Worm (Caenorhabditis elegans) whole organism, early embryonic: ENCODE data around the gene F01F1.2.

Source experiments
- B0310.2 ChIP-seq: sonication (generic microtip); optimal IDR thresholded peaks from 2 replicates; lab custom pipeline; 2016; ENCODE audit warnings: mild to moderate bottlenecking, missing genetic modification characterization, missing compliant biosample characterization
- F13C5.2 ChIP-seq: sonication (generic microtip); optimal IDR thresholded peaks from 2 replicates; lab custom pipeline; 2017; ENCODE audit warnings: mild to moderate bottlenecking, missing genetic modification characterization, inconsistent platforms, missing compliant biosample characterization
- aly-1 ChIP-seq: sonication (generic microtip); optimal IDR thresholded peaks from 2 replicates; lab custom pipeline; 2016; ENCODE audit warnings: missing genetic modification characterization, missing compliant biosample characterization
- ama-1 ChIP-seq: fragments of 150-350 bp; optimal IDR thresholded peaks from 2 replicates; lab custom pipeline; 2014
- ceh-13 ChIP-seq: fragments of 200-800 bp; sonication (Bioruptor generic); optimal IDR thresholded peaks from 2 replicates; lab custom pipeline; 2018; ENCODE audit warnings: mild to moderate bottlenecking, missing genetic modification characterization, missing compliant biosample characterization
- ceh-36 ChIP-seq: sonication (generic microtip); optimal IDR thresholded peaks from 2 replicates; lab custom pipeline; 2016; ENCODE audit warnings: missing genetic modification characterization, inconsistent platforms, missing compliant biosample characterization
- ets-7 ChIP-seq: sonication (generic microtip); optimal IDR thresholded peaks from 2 replicates; lab custom pipeline; 2016; ENCODE audit warnings: missing genotype, missing genetic modification characterization, missing compliant biosample characterization
- flt-1 ChIP-seq: fragments of 200-800 bp; sonication (Bioruptor generic); IDR thresholded peaks from 2 replicates; pipeline ENCODE4 v1.3.6; 2022; ENCODE audit warnings: missing genetic modification characterization, missing compliant biosample characterization
- hmbx-1 ChIP-seq: sonication (generic microtip); optimal IDR thresholded peaks from 2 replicates; lab custom pipeline; 2016; ENCODE audit warnings: mild to moderate bottlenecking, missing genetic modification characterization, missing compliant biosample characterization
- hmg-4 ChIP-seq: fragments of 200-800 bp; sonication (Bioruptor generic); optimal IDR thresholded peaks from 2 replicates; lab custom pipeline; 2018; ENCODE audit warnings: mild to moderate bottlenecking, missing genetic modification characterization, missing compliant biosample characterization
- hnd-1 ChIP-seq: sonication (generic microtip); optimal IDR thresholded peaks from 2 replicates; lab custom pipeline; 2016; ENCODE audit warnings: missing genetic modification characterization, missing compliant biosample characterization
- pes-1 ChIP-seq: fragments of 200-800 bp; sonication (Bioruptor generic); IDR thresholded peaks from 2 replicates; pipeline ENCODE4 v1.3.6; 2022; ENCODE audit warnings: missing genetic modification reagents, missing genetic modification characterization, missing compliant biosample characterization
- scrt-1 ChIP-seq: fragments of 200-800 bp; sonication (Bioruptor generic); IDR thresholded peaks from 2 replicates; pipeline ENCODE4 v1.3.6; 2022; ENCODE audit warnings: missing genetic modification characterization, missing compliant biosample characterization
- sea-1 ChIP-seq: fragments of 200-800 bp; sonication (Bioruptor generic); conservative IDR thresholded peaks from 2 replicates; pipeline ENCODE4 v1.3.6; 2022; ENCODE audit warnings: missing genetic modification characterization, missing compliant biosample characterization
- tbx-11 ChIP-seq: fragments of 200-800 bp; sonication (Bioruptor generic); IDR thresholded peaks from 2 replicates; pipeline ENCODE4 v1.3.6; 2022; ENCODE audit warnings: missing genetic modification characterization, missing compliant biosample characterization
- tbx-37 ChIP-seq: fragments of 200-800 bp; sonication (Bioruptor generic); conservative IDR thresholded peaks from 2 replicates; pipeline ENCODE4 v1.3.6; 2022; ENCODE audit warnings: missing genetic modification reagents, missing genetic modification characterization, missing compliant biosample characterization
- tra-4 ChIP-seq: sonication (generic microtip); optimal IDR thresholded peaks from 2 replicates; lab custom pipeline; 2017; ENCODE audit warnings: missing genetic modification characterization, missing compliant biosample characterization

The F01F1.2 gene

ce11 chrIII:5871760-5872159, 6.6 kb upstream of the F01F1.2 start, which contains the start of the genes F01F1.11 and F01F1.3:
TSS of gene F01F1.11 (minus strand) at chrIII:5871877.
TSS of gene F01F1.3 (plus strand) at chrIII:5871938.
- TF ChIP-seq pes-1 (GFP tag; lab: Robert Waterston, UW) = peak; percentile 53; the same call in 1 of the 2 replicates
- TF ChIP-seq ceh-36 (tag; lab: Kevin White, UChicago) = no peak
- peak; percentile 66; the same call in 1 of the 2 replicates for TF ChIP-seq tbx-37 (GFP tag; lab: Robert Waterston, UW)
- TF ChIP-seq hnd-1 (tag; lab: Kevin White, UChicago) = no peak
- no peak for TF ChIP-seq tbx-11
- TF ChIP-seq hmg-4 (GFP tag; lab: Kevin White, UChicago) = no peak

ce11 chrIII:5872288-5872687, 6.1 kb upstream of the F01F1.2 start:
- TF ChIP-seq ets-7 (tag; lab: Kevin White, UChicago) (no peak), ceh-36 (tag; lab: Kevin White, UChicago) (no peak)

DNA sequence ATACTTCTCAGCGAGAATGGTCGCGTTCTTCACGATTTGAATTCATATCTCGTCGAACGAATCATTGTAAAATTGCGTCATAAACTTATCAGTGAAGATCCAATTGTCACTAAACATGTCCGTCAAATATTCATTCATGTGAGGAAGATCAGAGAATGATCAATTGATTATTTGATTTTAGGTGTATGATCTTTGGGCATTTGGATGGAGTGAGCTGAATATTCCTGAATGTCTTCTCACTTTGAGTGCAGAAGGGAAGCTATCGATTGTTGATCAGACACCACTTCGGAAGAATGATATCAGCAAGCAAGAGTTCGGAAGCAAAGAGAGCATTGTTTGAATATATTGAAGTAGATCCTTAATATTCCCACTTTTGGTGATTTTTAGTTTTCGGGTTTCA, 4.1 kb upstream of the F01F1.2 start:
- no peak for TF ChIP-seq tra-4 (tag; lab: Kevin White, UChicago)
- no peak for TF ChIP-seq F13C5.2
- no peak for TF ChIP-seq sea-1 (GFP tag; lab: Robert Waterston, UW)
- TF ChIP-seq tbx-37 (GFP tag; lab: Robert Waterston, UW) = no peak
- TF ChIP-seq hmg-4 (GFP tag; lab: Kevin White, UChicago) = no peak
- TF ChIP-seq ama-1 = no peak
- no peak for TF ChIP-seq tbx-11
- no peak for TF ChIP-seq pes-1 (GFP tag; lab: Robert Waterston, UW)
- no peak for TF ChIP-seq ceh-36 (tag; lab: Kevin White, UChicago)
- no peak for TF ChIP-seq hmbx-1 (tag; lab: Kevin White, UChicago)
- no peak for TF ChIP-seq ceh-13
- no peak for TF ChIP-seq scrt-1 (GFP tag; lab: Robert Waterston, UW)
- TF ChIP-seq ets-7 (tag; lab: Kevin White, UChicago) = no peak
- no peak for TF ChIP-seq B0310.2 (tag; lab: Kevin White, UChicago)
- TF ChIP-seq aly-1 (tag; lab: Kevin White, UChicago) = no peak
- TF ChIP-seq flt-1 (GFP tag; lab: Robert Waterston, UW) = no peak
- TF ChIP-seq hnd-1 (tag; lab: Kevin White, UChicago) = no peak

DNA sequence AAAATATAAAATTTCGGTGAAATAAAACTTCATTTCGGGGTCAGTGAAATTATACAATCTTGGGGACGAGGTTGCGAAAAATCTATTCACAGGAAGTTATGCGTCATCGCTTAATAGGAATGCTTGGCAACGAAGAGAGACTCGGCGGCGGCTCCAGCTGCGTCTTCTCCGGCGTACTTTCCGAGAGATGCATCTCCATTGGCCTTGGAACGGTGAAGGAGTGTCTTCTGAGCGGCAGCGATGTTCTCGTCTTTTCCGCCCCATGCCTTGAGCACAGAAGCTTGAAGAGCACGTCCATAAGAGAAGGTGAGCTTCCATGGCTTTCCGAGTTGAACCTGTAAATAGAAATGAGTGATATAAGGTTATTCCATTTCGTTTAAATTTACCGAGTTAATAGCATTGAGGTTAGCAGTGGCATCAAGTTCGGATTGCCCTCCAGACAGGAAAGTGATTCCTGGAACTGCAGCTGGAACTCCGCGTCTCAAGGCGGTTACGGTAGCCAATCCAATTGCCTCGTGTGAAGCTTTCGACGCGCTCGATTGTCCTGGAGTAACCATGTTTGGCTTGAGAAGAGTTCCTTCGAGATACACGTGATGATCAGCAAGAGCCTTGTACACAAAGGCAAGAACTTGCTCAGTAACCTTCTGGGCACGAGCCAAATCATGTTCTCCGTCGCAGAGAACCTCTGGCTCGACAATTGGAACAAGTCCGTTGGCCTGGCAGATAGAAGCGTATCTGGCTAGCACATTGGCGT, 3.5 kb upstream of the F01F1.2 start:
- TF ChIP-seq flt-1 (GFP tag; lab: Robert Waterston, UW) = no peak

DNA sequence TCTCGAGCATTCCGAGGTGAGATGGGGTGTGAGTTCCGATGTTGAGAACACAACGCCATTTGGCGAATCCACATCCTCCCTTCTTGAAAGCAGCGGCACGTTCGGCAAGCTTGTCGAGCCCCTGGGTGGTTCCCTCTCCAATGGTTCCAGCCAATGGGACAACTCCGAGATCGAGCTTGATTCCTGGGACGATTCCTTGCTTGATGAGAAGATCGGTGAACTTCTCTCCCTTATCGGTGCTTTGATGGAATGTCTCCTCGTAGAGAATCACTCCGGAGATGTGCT, 3.0 kb upstream of the F01F1.2 start:
- TF ChIP-seq ceh-36 (tag; lab: Kevin White, UChicago) = no peak
- no peak for TF ChIP-seq hmg-4 (GFP tag; lab: Kevin White, UChicago)
- TF ChIP-seq sea-1 (GFP tag; lab: Robert Waterston, UW) = no peak
- no peak for TF ChIP-seq aly-1 (tag; lab: Kevin White, UChicago)
- TF ChIP-seq ama-1 = no peak
- TF ChIP-seq tra-4 (tag; lab: Kevin White, UChicago) = no peak
- no peak for TF ChIP-seq B0310.2 (tag; lab: Kevin White, UChicago)
- TF ChIP-seq hnd-1 (tag; lab: Kevin White, UChicago) = no peak
- no peak for TF ChIP-seq pes-1 (GFP tag; lab: Robert Waterston, UW)
- no peak for TF ChIP-seq flt-1 (GFP tag; lab: Robert Waterston, UW)
- no peak for TF ChIP-seq scrt-1 (GFP tag; lab: Robert Waterston, UW)
- no peak for TF ChIP-seq tbx-11
- no peak for TF ChIP-seq ets-7 (tag; lab: Kevin White, UChicago)
- no peak for TF ChIP-seq tbx-37 (GFP tag; lab: Robert Waterston, UW)
- TF ChIP-seq hmbx-1 (tag; lab: Kevin White, UChicago) = no peak
- no peak for TF ChIP-seq F13C5.2
- no peak for TF ChIP-seq ceh-13

DNA sequence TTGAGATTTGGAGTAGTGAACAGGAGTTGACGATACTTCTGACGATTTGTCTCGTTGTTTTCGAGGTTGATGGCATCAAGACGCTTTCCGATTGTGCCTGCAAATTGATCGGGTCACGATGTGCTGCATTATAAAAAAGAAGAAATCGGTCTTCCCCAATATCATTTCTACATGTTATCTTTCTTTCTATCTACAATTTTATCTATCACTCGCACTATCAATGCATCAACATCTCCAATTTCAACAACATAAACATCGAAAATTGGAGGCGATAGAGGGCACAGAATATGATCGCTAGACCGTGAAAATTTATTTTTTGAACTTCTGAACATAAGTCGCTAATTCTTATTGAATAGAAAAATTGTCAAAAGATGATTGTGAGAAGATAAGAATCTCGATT, 2.6 kb upstream of the F01F1.2 start:
- no peak for TF ChIP-seq sea-1 (GFP tag; lab: Robert Waterston, UW)
- no peak for TF ChIP-seq ets-7 (tag; lab: Kevin White, UChicago)
- TF ChIP-seq tbx-37 (GFP tag; lab: Robert Waterston, UW) = no peak
- TF ChIP-seq pes-1 (GFP tag; lab: Robert Waterston, UW) = no peak
- TF ChIP-seq flt-1 (GFP tag; lab: Robert Waterston, UW) = no peak
- TF ChIP-seq hmbx-1 (tag; lab: Kevin White, UChicago) = no peak
- TF ChIP-seq aly-1 (tag; lab: Kevin White, UChicago) = no peak
- no peak for TF ChIP-seq tbx-11
- no peak for TF ChIP-seq ceh-13
- no peak for TF ChIP-seq F13C5.2
- TF ChIP-seq tra-4 (tag; lab: Kevin White, UChicago) = no peak

- TF ChIP-seq scrt-1 (GFP tag; lab: Robert Waterston, UW) = no peak
- no peak for TF ChIP-seq hmg-4 (GFP tag; lab: Kevin White, UChicago)
- TF ChIP-seq sea-1 (GFP tag; lab: Robert Waterston, UW) = no peak
- no peak for TF ChIP-seq ceh-13
- TF ChIP-seq B0310.2 (tag; lab: Kevin White, UChicago) = no peak
- TF ChIP-seq hmbx-1 (tag; lab: Kevin White, UChicago) = no peak
- TF ChIP-seq tbx-11 = no peak
- no peak for TF ChIP-seq pes-1 (GFP tag; lab: Robert Waterston, UW)
- TF ChIP-seq ceh-36 (tag; lab: Kevin White, UChicago) = no peak
- no peak for TF ChIP-seq tra-4 (tag; lab: Kevin White, UChicago)
- no peak for TF ChIP-seq ets-7 (tag; lab: Kevin White, UChicago)
- TF ChIP-seq hnd-1 (tag; lab: Kevin White, UChicago) = no peak
- TF ChIP-seq F13C5.2 = no peak
- no peak for TF ChIP-seq aly-1 (tag; lab: Kevin White, UChicago)
These were observed 2.1 kb upstream of the F01F1.2 start, which contains the start of gene aldo-2 for ce11 chrIII:5876140-5876675. TSS of gene aldo-2 (minus strand) at chrIII:5876625.
